Worm (Caenorhabditis elegans): Measurements from ENCODE around the gene wip-1.

- no peak for TF ChIP-seq pha-4 (tag; optimal IDR thresholded peaks at IDR 0.05)
- no peak for TF ChIP-seq hlh-8 (tag; optimal IDR thresholded peaks at IDR 0.05)
These were observed 29.3 kb downstream of the wip-1 start, which contains the start of gene C45G9.5 for ce11 chrIII:5047740-5048139.

Data from whole organism, late embryonic.